Fruit fly (Drosophila melanogaster) whole organism, embryonic: ENCODE measurements around the gene Tim17a1.

Source experiments
- Atf3 ChIP-seq: fragments of 200-800 bp; sonication (Bioruptor generic); optimal IDR thresholded peaks from 3 replicates; lab custom pipeline; 2016; ENCODE audit warnings: missing biosample characterization, missing genetic modification characterization
- CG10147 ChIP-seq: fragments of 200-800 bp; sonication (Bioruptor generic); optimal IDR thresholded peaks from 2 replicates; lab custom pipeline; 2019; ENCODE audit warnings: missing biosample characterization, mild to moderate bottlenecking, missing genetic modification characterization, moderate library complexity
- CG12744 ChIP-seq: fragments of 200-800 bp; sonication (Bioruptor generic); optimal IDR thresholded peaks from 2 replicates; lab custom pipeline; 2016; ENCODE audit warnings: missing biosample characterization, missing genetic modification characterization
- CG13296 ChIP-seq: fragments of 200-800 bp; sonication (Bioruptor generic); optimal IDR thresholded peaks from 3 replicates; lab custom pipeline; 2018; ENCODE audit warnings: missing biosample characterization, mild to moderate bottlenecking, missing genetic modification characterization
- CG14667 ChIP-seq: fragments of 200-800 bp; sonication (Bioruptor generic); IDR thresholded peaks from 2 replicates; pipeline ENCODE4 v1.3.6; 2022; ENCODE audit warnings: missing biosample characterization, missing genetic modification characterization
- CG15011 ChIP-seq: fragments of 200-800 bp; sonication (Bioruptor generic); optimal IDR thresholded peaks from 3 replicates; lab custom pipeline; 2018; ENCODE audit warnings: missing biosample characterization, mild to moderate bottlenecking, missing genetic modification characterization
- CG15514 ChIP-seq: fragments of 200-800 bp; sonication (Bioruptor generic); optimal IDR thresholded peaks from 3 replicates; lab custom pipeline; 2017; ENCODE audit warnings: missing biosample characterization, missing genetic modification characterization, mild to moderate bottlenecking, moderate library complexity, missing genetic modification reagents
- CG1603 ChIP-seq: fragments of 200-800 bp; sonication (Bioruptor generic); optimal IDR thresholded peaks from 2 replicates; lab custom pipeline; 2019; ENCODE audit warnings: missing biosample characterization, mild to moderate bottlenecking, missing genetic modification characterization, moderate library complexity
- CG1647 ChIP-seq: fragments of 200-800 bp; sonication (Bioruptor generic); optimal IDR thresholded peaks from 3 replicates; lab custom pipeline; 2016; ENCODE audit warnings: missing biosample characterization, missing genetic modification characterization
- CG16779 ChIP-seq: fragments of 200-800 bp; sonication (Bioruptor generic); IDR thresholded peaks from 2 replicates; pipeline ENCODE4 v1.3.6; 2022; ENCODE audit warnings: missing biosample characterization, missing genetic modification characterization
- CG17328 ChIP-seq: fragments of 200-800 bp; sonication (Bioruptor generic); IDR thresholded peaks from 2 replicates; pipeline ENCODE4 v1.3.6; 2022; ENCODE audit warnings: missing biosample characterization, missing genetic modification characterization
- CG17568 ChIP-seq: fragments of 200-800 bp; sonication (Bioruptor generic); optimal IDR thresholded peaks from 2 replicates; lab custom pipeline; 2018; ENCODE audit warnings: missing biosample characterization, mild to moderate bottlenecking, missing genetic modification characterization, moderate library complexity
- CG18764 ChIP-seq: fragments of 200-800 bp; sonication (Bioruptor generic); optimal IDR thresholded peaks from 3 replicates; lab custom pipeline; 2016; ENCODE audit warnings: missing biosample characterization, missing genetic modification characterization
- CG30020 ChIP-seq: fragments of 200-800 bp; optimal IDR thresholded peaks from 2 replicates; lab custom pipeline; 2019; ENCODE audit warnings: missing biosample characterization, mild to moderate bottlenecking, missing genetic modification characterization, moderate library complexity
- CG32767 ChIP-seq: fragments of 200-800 bp; sonication (Bioruptor generic); IDR thresholded peaks from 2 replicates; pipeline ENCODE4 v1.3.6; 2022; ENCODE audit warnings: missing biosample characterization, missing genetic modification characterization
- CG3281 ChIP-seq: fragments of 200-800 bp; sonication (Bioruptor generic); optimal IDR thresholded peaks from 3 replicates; lab custom pipeline; 2017; ENCODE audit warnings: missing biosample characterization, mild to moderate bottlenecking, missing genetic modification characterization
- CG4730 ChIP-seq: fragments of 200-800 bp; sonication (Bioruptor generic); IDR thresholded peaks from 2 replicates; pipeline ENCODE4 v1.3.6; 2022; ENCODE audit warnings: missing biosample characterization, missing genetic modification characterization
- CG7745 ChIP-seq: fragments of 200-800 bp; sonication (Bioruptor generic); optimal IDR thresholded peaks from 2 replicates; lab custom pipeline; 2018; ENCODE audit warnings: missing biosample characterization, mild to moderate bottlenecking, missing genetic modification characterization, moderate library complexity
- CG8478 ChIP-seq: fragments of >200 bp; optimal IDR thresholded peaks from 2 replicates; lab custom pipeline; 2018
- CG8765 ChIP-seq: fragments of 200-800 bp; sonication (Bioruptor generic); IDR thresholded peaks from 2 replicates; pipeline ENCODE4 v1.3.6; 2022; ENCODE audit warnings: missing biosample characterization, missing genetic modification characterization
- CG9609 ChIP-seq: fragments of 200-800 bp; sonication (Bioruptor generic); optimal IDR thresholded peaks from 3 replicates; lab custom pipeline; 2016; ENCODE audit warnings: missing biosample characterization, missing genetic modification characterization
- Lhr ChIP-seq: fragments of 200-800 bp; sonication (Bioruptor generic); optimal IDR thresholded peaks from 3 replicates; lab custom pipeline; 2017; ENCODE audit warnings: mild to moderate bottlenecking, missing biosample characterization, missing genetic modification reagents, missing genetic modification characterization
- MESR4 ChIP-seq: fragments of 200-800 bp; sonication (Bioruptor generic); optimal IDR thresholded peaks from 2 replicates; lab custom pipeline; 2018; ENCODE audit warnings: missing biosample characterization, mild to moderate bottlenecking, missing genetic modification characterization, moderate library complexity
- Meics ChIP-seq: fragments of 200-800 bp; sonication (Bioruptor generic); optimal IDR thresholded peaks from 2 replicates; lab custom pipeline; 2017; ENCODE audit warnings: missing biosample characterization, mild to moderate bottlenecking, missing genetic modification characterization
- Mes4 ChIP-seq: fragments of 200-800 bp; sonication (Bioruptor generic); optimal IDR thresholded peaks from 2 replicates; lab custom pipeline; 2016; ENCODE audit warnings: missing biosample characterization, missing genetic modification characterization
- NC2β ChIP-seq: fragments of 200-800 bp; sonication (Bioruptor generic); optimal IDR thresholded peaks from 2 replicates; lab custom pipeline; 2016; ENCODE audit warnings: missing biosample characterization, missing genetic modification characterization
- Nf-YA ChIP-seq: fragments of 200-800 bp; sonication (Bioruptor generic); IDR thresholded peaks from 2 replicates; pipeline ENCODE4 v1.3.6; 2022; ENCODE audit warnings: missing biosample characterization, missing genetic modification characterization
- Opbp ChIP-seq: fragments of 200-800 bp; sonication (Bioruptor generic); IDR thresholded peaks from 3 replicates; pipeline ENCODE4 v1.3.6; 2022; ENCODE audit warnings: missing biosample characterization, missing genetic modification characterization; ENCODE audit not compliant: partially characterized antibody
- Pdp1 ChIP-seq, 2 experiments: fragments of 200-800 bp; sonication (Bioruptor generic); optimal IDR thresholded peaks; 3 replicates each; lab custom pipeline; 2016; ENCODE audit warnings: missing biosample characterization in 2 of 2, missing genetic modification characterization in 2 of 2, mild to moderate bottlenecking in 1 of 2, moderate library complexity in 1 of 2
- Sin3A ChIP-seq: fragments of >200 bp; optimal IDR thresholded peaks from 2 replicates; lab custom pipeline; 2018
- Sox102F ChIP-seq: fragments of 200-800 bp; sonication (Bioruptor generic); optimal IDR thresholded peaks from 2 replicates; lab custom pipeline; 2018; ENCODE audit warnings: missing biosample characterization, mild to moderate bottlenecking, missing genetic modification characterization, moderate library complexity
- Sry-β ChIP-seq: fragments of 200-800 bp; sonication (Bioruptor generic); optimal IDR thresholded peaks from 2 replicates; lab custom pipeline; 2018; ENCODE audit warnings: missing biosample characterization, mild to moderate bottlenecking, missing genetic modification characterization, moderate library complexity
- aop ChIP-seq: fragments of 200-800 bp; sonication (Bioruptor generic); IDR thresholded peaks from 2 replicates; pipeline ENCODE4 v1.3.6; 2022; ENCODE audit warnings: missing biosample characterization, missing genetic modification characterization
- ash1 ChIP-seq: fragments of 200-800 bp; sonication (Bioruptor generic); optimal IDR thresholded peaks from 2 replicates; lab custom pipeline; 2018; ENCODE audit warnings: missing biosample characterization, mild to moderate bottlenecking, missing genetic modification characterization
- az2 ChIP-seq: fragments of 200-800 bp; sonication (Bioruptor generic); optimal IDR thresholded peaks from 3 replicates; lab custom pipeline; 2016; ENCODE audit warnings: missing biosample characterization, missing genetic modification characterization
- btn ChIP-seq: fragments of 200-800 bp; sonication (Bioruptor generic); optimal IDR thresholded peaks from 2 replicates; lab custom pipeline; 2016; ENCODE audit warnings: missing biosample characterization, missing genetic modification characterization
- cg ChIP-seq: fragments of 200-800 bp; sonication (Bioruptor generic); optimal IDR thresholded peaks from 3 replicates; lab custom pipeline; 2019; ENCODE audit warnings: missing biosample characterization, mild to moderate bottlenecking, missing genetic modification characterization, moderate library complexity
- en ChIP-seq: fragments of 200-800 bp; sonication (Bioruptor generic); optimal IDR thresholded peaks from 2 replicates; lab custom pipeline; 2016; ENCODE audit warnings: missing biosample characterization, missing genetic modification characterization
- grau ChIP-seq: fragments of 200-800 bp; optimal IDR thresholded peaks from 3 replicates; lab custom pipeline; 2019; ENCODE audit warnings: missing biosample characterization, mild to moderate bottlenecking, missing genetic modification characterization, moderate library complexity
- hb ChIP-seq: fragments of 200-800 bp; sonication (Bioruptor generic); IDR thresholded peaks from 3 replicates; pipeline ENCODE4 v1.3.6; 2022; ENCODE audit warnings: missing biosample characterization, missing genetic modification characterization; ENCODE audit not compliant: partially characterized antibody
- hkb ChIP-seq, 2 experiments: fragments of 200-800 bp in 1 of 2; fragments of >200 bp in 1 of 2; sonication (Bioruptor generic) in 1 of 2; IDR thresholded peaks in 1 of 2; optimal IDR thresholded peaks in 1 of 2; 2 replicates each; pipeline versions ENCODE4 v1.3.6 to Lab custom; 2017 to 2022; ENCODE audit warnings: missing biosample characterization in 1 of 2, missing genetic modification characterization in 1 of 2
- hth ChIP-seq: fragments of >200 bp; optimal IDR thresholded peaks from 2 replicates; lab custom pipeline; 2017; ENCODE audit warnings: inconsistent platforms
- insv ChIP-seq, 2 experiments: fragments of 200-800 bp; sonication (Bioruptor generic); optimal IDR thresholded peaks; 3 replicates each; lab custom pipeline; 2016 to 2018; ENCODE audit warnings: missing biosample characterization in 2 of 2, missing genetic modification characterization in 2 of 2
- jigr1 ChIP-seq: fragments of 200-800 bp; sonication (Bioruptor generic); IDR thresholded peaks from 3 replicates; pipeline ENCODE4 v1.3.6; 2022; ENCODE audit warnings: missing biosample characterization, missing genetic modification characterization
- nerfin-1 ChIP-seq: fragments of 200-800 bp; sonication (Bioruptor generic); optimal IDR thresholded peaks from 3 replicates; lab custom pipeline; 2019; ENCODE audit warnings: missing biosample characterization, mild to moderate bottlenecking, missing genetic modification characterization, moderate library complexity
- nerfin-2 ChIP-seq: fragments of 200-800 bp; sonication (Bioruptor generic); IDR thresholded peaks from 2 replicates; pipeline ENCODE4 v1.3.6; 2022; ENCODE audit warnings: missing biosample characterization, missing genetic modification characterization; ENCODE audit not compliant: partially characterized antibody
- oc ChIP-seq: fragments of 200-800 bp; sonication (Bioruptor generic); optimal IDR thresholded peaks from 2 replicates; lab custom pipeline; 2018; ENCODE audit warnings: missing biosample characterization, mild to moderate bottlenecking, missing genetic modification characterization, moderate library complexity
- schlank ChIP-seq: fragments of 200-800 bp; sonication (Bioruptor generic); optimal IDR thresholded peaks from 2 replicates; lab custom pipeline; 2018; ENCODE audit warnings: missing biosample characterization, mild to moderate bottlenecking, missing genetic modification characterization
- slou ChIP-seq: fragments of 200-800 bp; sonication (Bioruptor generic); optimal IDR thresholded peaks from 3 replicates; lab custom pipeline; 2016; ENCODE audit warnings: missing biosample characterization, missing genetic modification characterization
- sob ChIP-seq: fragments of 200-800 bp; sonication (Bioruptor generic); IDR thresholded peaks from 2 replicates; pipeline ENCODE4 v1.3.6; 2022; ENCODE audit warnings: missing biosample characterization, missing genetic modification characterization
- wek ChIP-seq: fragments of 200-800 bp; sonication (Bioruptor generic); optimal IDR thresholded peaks from 3 replicates; lab custom pipeline; 2018; ENCODE audit warnings: missing biosample characterization, mild to moderate bottlenecking, missing genetic modification characterization, moderate library complexity

Gene Tim17a1

dm6 chr3R:12356044-12356443 lies 8.4 kb downstream of the Tim17a1 start, which contains the start of gene MBD-R2 (continued):
- TF ChIP-seq CG1647 (no peak), CG16779 (GFP tag; lab: Robert Waterston, UW) (no peak), aop (no peak), Sox102F (GFP tag; lab: Kevin White, UChicago) (no peak), wek (GFP tag; lab: Kevin White, UChicago) (no peak), CG4730 (no peak), sob (GFP tag; lab: Robert Waterston, UW) (no peak), CG7745 (tag; lab: Kevin White, UChicago) (no peak), Opbp (GFP tag; lab: Robert Waterston, UW) (peak; percentile 80; the same call in 2 of the 3 replicates), CG10147 (GFP tag; lab: Kevin White, UChicago) (no peak), Sry-β (GFP tag; lab: Kevin White, UChicago) (no peak), grau (tag; lab: Kevin White, UChicago) (peak; percentile 42), jigr1 (no peak), slou (GFP tag; lab: Kevin White, UChicago) (no peak), cg (GFP tag; lab: Kevin White, UChicago) (no peak), az2 (GFP tag; lab: Kevin White, UChicago) (no peak), CG30020 (tag; lab: Kevin White, UChicago) (no peak), Atf3 (no peak), btn (GFP tag; lab: Kevin White, UChicago) (no peak), Mes4 (GFP tag; lab: Kevin White, UChicago) (no peak), CG17568 (GFP tag; lab: Kevin White, UChicago) (no peak), Meics (GFP tag; lab: Kevin White, UChicago) (no peak), CG8478 (lab: Kevin White, UChicago) (no peak), hkb (optimal IDR thresholded peaks at IDR 0.05; lab: Kevin White, UChicago) (no peak), hkb (GFP tag; IDR thresholded peaks at IDR 0.05; lab: Robert Waterston, UW) (no peak), CG1603 (tag; lab: Kevin White, UChicago) (peak; percentile 39), CG15514 (GFP tag; lab: Kevin White, UChicago) (peak; percentile 47), CG14667 (GFP tag; lab: Robert Waterston, UW) (no peak), hb (GFP tag; lab: Robert Waterston, UW) (no peak; the same call in 2 of the 3 replicates), CG15011 (GFP tag; lab: Kevin White, UChicago) (no peak), schlank (no peak), CG18764 (no peak), CG13296 (GFP tag; lab: Kevin White, UChicago) (no peak), oc (tag; lab: Kevin White, UChicago) (no peak), nerfin-2 (GFP tag; lab: Robert Waterston, UW) (no peak), Sin3A (no peak), Nf-YA (no peak), Lhr (GFP tag; lab: Kevin White, UChicago) (peak; percentile 54), CG8765 (GFP tag; lab: Robert Waterston, UW) (no peak), insv (GFP tag; optimal IDR thresholded peaks at IDR 0.05; lab: Kevin White, UChicago) (no peak), CG3281 (no peak), MESR4 (GFP tag; lab: Kevin White, UChicago) (peak; percentile 96), ash1 (GFP tag; lab: Kevin White, UChicago) (no peak), CG9609 (GFP tag; lab: Kevin White, UChicago) (no peak), en (no peak), nerfin-1 (tag; lab: Kevin White, UChicago) (no peak), NC2β (GFP tag; lab: Kevin White, UChicago) (no peak), Pdp1 (GFP tag; optimal IDR thresholded peaks at IDR 0.05; lab: Kevin White, UChicago) (peak in 1 of 2 experiments; percentile 21), CG17328 (GFP tag; lab: Robert Waterston, UW) (0 out of 2 replicates have a peak, but pooled peaks have one; percentile 27), CG12744 (GFP tag; lab: Kevin White, UChicago) (no peak), CG32767 (no peak), hth (lab: Kevin White, UChicago) (no peak)
